Worm (Caenorhabditis elegans): Measurements from ENCODE around the gene lir-2.

ce11 chrII:7704387-7704786, 37.3 kb downstream of the lir-2 start:
- TF ChIP-seq ama-1 (optimal IDR thresholded peaks at IDR 0.05): no peak
- no peak for TF ChIP-seq ceh-13 (GFP tag; optimal IDR thresholded peaks at IDR 0.05)
- no peak for TF ChIP-seq tra-4 (tag; optimal IDR thresholded peaks at IDR 0.05)
- TF ChIP-seq F13C5.2 (tag; optimal IDR thresholded peaks at IDR 0.05): no peak
- TF ChIP-seq tbx-11 (GFP tag; IDR thresholded peaks at IDR 0.05): no peak
- TF ChIP-seq pes-1 (GFP tag; IDR thresholded peaks at IDR 0.05): no peak
- TF ChIP-seq sea-1 (GFP tag; conservative IDR thresholded peaks at IDR 0.05): no peak
- TF ChIP-seq B0310.2 (tag; optimal IDR thresholded peaks at IDR 0.05): no peak
- no peak for TF ChIP-seq hnd-1 (tag; optimal IDR thresholded peaks at IDR 0.05)
- no peak for TF ChIP-seq flt-1 (GFP tag; IDR thresholded peaks at IDR 0.05)
